Fruit fly (Drosophila melanogaster) whole organism, prepupa: ENCODE data around the gene CG5181.

Experiments used
- CG6854 ChIP-seq: fragments of 200-800 bp; sonication (Bioruptor generic); optimal IDR thresholded peaks from 2 replicates; lab custom pipeline; 2017; ENCODE audit warnings: missing biosample characterization, mild to moderate bottlenecking, missing genetic modification characterization
- CG7368 ChIP-seq: fragments of 200-800 bp; sonication (Bioruptor generic); optimal IDR thresholded peaks from 3 replicates; lab custom pipeline; 2016; ENCODE audit warnings: missing biosample characterization, missing genetic modification characterization
- CG8632 ChIP-seq: fragments of 200-800 bp; sonication (Bioruptor generic); optimal IDR thresholded peaks from 3 replicates; lab custom pipeline; 2016; ENCODE audit warnings: missing biosample characterization, missing genetic modification characterization
- Ets96B ChIP-seq: fragments of 200-800 bp; optimal IDR thresholded peaks from 2 replicates; lab custom pipeline; 2019; ENCODE audit warnings: missing biosample characterization, mild to moderate bottlenecking, missing genetic modification characterization, moderate library complexity
- Hr39 ChIP-seq: fragments of 200-800 bp; sonication (Bioruptor generic); optimal IDR thresholded peaks from 2 replicates; lab custom pipeline; 2016; ENCODE audit warnings: missing biosample characterization, missing genetic modification characterization

- TF ChIP-seq CG8632 (GFP tag; lab: Kevin White, UChicago) = no peak
- TF ChIP-seq Ets96B = no peak
- no peak for TF ChIP-seq Hr39 (GFP tag; lab: Kevin White, UChicago)
- TF ChIP-seq CG7368 (GFP tag; lab: Kevin White, UChicago) = no peak
- TF ChIP-seq CG6854 = no peak
These were observed 38.2 kb upstream of the CG5181 start for dm6 chr2L:7447820-7448219.
